Worm (Caenorhabditis elegans) whole organism, midembryonic: ENCODE results near the gene kel-8.

Source experiments
- T22C8.4 ChIP-seq: fragments of 200-800 bp; sonication (Bioruptor generic); IDR thresholded peaks from 2 replicates; pipeline ENCODE4 v1.3.6; 2022; ENCODE audit warnings: missing genetic modification characterization, missing compliant biosample characterization
- cog-1 ChIP-seq: sonication (generic microtip); optimal IDR thresholded peaks from 2 replicates; lab custom pipeline; 2016; ENCODE audit warnings: missing genetic modification characterization, missing compliant biosample characterization
- flt-1 ChIP-seq: fragments of 200-800 bp; sonication (Bioruptor generic); IDR thresholded peaks from 2 replicates; pipeline ENCODE4 v1.3.6; 2022; ENCODE audit warnings: missing genetic modification characterization, missing compliant biosample characterization
- klf-2 ChIP-seq: fragments of 200-800 bp; sonication (Bioruptor generic); conservative IDR thresholded peaks from 2 replicates; pipeline ENCODE4 v1.3.6; 2022; ENCODE audit warnings: missing genetic modification reagents, missing genetic modification characterization, missing compliant biosample characterization
- med-1 ChIP-seq: sonication (generic microtip); optimal IDR thresholded peaks from 2 replicates; lab custom pipeline; 2017; ENCODE audit warnings: missing genetic modification characterization, mild to moderate bottlenecking, missing compliant biosample characterization, antibody characterized with exemption, missing genetic modification reagents; ENCODE audit not compliant: insufficient read depth
- ref-1 ChIP-seq: fragments of 200-800 bp; sonication (Bioruptor generic); conservative IDR thresholded peaks from 2 replicates; pipeline ENCODE4 v1.3.6; 2022; ENCODE audit warnings: missing genetic modification reagents, missing genetic modification characterization, missing compliant biosample characterization
- tab-1 ChIP-seq: fragments of 200-800 bp; sonication (Bioruptor generic); IDR thresholded peaks from 2 replicates; pipeline ENCODE4 v1.3.6; 2022; ENCODE audit warnings: missing genetic modification characterization, missing compliant biosample characterization
- ztf-23 ChIP-seq: fragments of 200-800 bp; sonication (Bioruptor generic); IDR thresholded peaks from 2 replicates; pipeline ENCODE4 v1.3.6; 2022; ENCODE audit warnings: missing genetic modification reagents, missing genetic modification characterization, missing compliant biosample characterization
- ztf-29 ChIP-seq: fragments of 200-800 bp; sonication (Bioruptor generic); IDR thresholded peaks from 2 replicates; pipeline ENCODE4 v1.3.6; 2022; ENCODE audit warnings: missing genetic modification reagents, missing genetic modification characterization, missing compliant biosample characterization

Gene kel-8

DNA sequence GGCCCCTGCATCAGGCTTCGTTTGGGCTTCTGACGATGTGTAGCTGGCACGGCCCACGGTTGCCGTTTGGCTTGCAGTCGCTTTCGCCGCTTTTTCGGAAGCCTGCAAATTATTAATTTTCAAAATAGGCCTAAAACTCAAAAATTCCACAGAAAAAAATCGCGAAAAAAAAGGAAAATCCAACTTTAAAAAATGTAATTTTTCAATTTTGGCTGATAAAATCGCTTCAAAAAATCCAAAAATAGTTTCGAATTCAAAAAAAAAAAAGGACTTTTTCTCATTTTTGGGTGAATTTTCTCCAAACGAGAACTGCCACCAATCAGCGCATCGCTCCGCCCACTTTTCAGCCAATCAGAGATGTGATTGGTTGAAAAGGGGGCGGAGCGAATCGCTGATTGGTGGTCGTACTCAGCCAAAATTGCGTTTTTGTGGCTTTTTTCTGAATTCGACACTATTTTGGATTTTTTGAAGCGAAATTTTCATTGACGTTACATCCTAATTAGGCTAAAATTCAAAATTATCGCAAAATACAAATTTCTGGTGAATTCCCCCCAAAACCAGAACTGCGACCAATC is 23.9 kb upstream of the kel-8 start:
- no peak for TF ChIP-seq ztf-29

- TF ChIP-seq klf-2 (GFP tag; lab: Robert Waterston, UW), result no peak
- no peak for TF ChIP-seq T22C8.4 (GFP tag; lab: Robert Waterston, UW)
- no peak for TF ChIP-seq ztf-23 (GFP tag; lab: Robert Waterston, UW)
- TF ChIP-seq cog-1, result no peak
- TF ChIP-seq ztf-29, result no peak
- TF ChIP-seq tab-1 (GFP tag; lab: Robert Waterston, UW), result no peak
- no peak for TF ChIP-seq flt-1
- TF ChIP-seq ref-1 (GFP tag; lab: Robert Waterston, UW), result no peak
- TF ChIP-seq med-1 (GFP tag; lab: Kevin White, UChicago), result no peak
These were observed 20.3 kb upstream of the kel-8 start for ce11 chrV:2650980-2651379.

DNA sequence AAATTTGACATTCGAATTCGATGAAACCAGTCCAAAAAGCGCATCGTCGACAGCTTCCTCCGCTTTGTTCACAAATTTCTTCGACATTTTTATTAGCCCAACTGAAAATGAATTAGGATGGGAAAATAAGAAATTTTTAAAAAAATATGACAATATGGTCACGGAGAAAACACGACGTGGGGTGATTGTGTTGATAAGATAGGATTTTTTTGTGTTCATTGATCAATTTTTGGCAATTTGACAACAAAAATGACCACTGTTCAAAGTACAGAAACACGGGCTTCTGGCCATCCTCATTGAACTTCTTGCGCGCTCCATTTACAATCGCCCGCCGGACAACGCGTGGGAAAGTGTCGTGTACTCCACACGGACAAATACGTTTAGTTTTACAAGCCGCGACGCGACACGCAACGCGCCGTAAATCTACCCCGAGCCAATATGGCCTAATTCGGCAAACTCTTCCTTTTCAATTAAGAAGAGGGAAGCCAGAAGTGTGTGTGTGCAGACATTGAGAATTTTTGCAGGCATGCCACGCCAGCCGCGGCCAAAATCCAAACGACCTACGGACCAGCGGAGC is 18.6 kb upstream of the kel-8 start, which contains the start of the genes W02H5.8 and angl-1:
Gene W02H5.8, minus strand, starts transcription at position 101 of the 577 bp plus-strand sequence.
Gene angl-1, plus strand, starts transcription at position 527 of the 577 bp plus-strand sequence.
- TF ChIP-seq flt-1, result no peak
- no peak for TF ChIP-seq med-1 (GFP tag; lab: Kevin White, UChicago)
- no peak for TF ChIP-seq ztf-23 (GFP tag; lab: Robert Waterston, UW)
- TF ChIP-seq klf-2 (GFP tag; lab: Robert Waterston, UW), result no peak
- no peak for TF ChIP-seq ztf-29
- no peak for TF ChIP-seq cog-1
- TF ChIP-seq tab-1 (GFP tag; lab: Robert Waterston, UW), result no peak
- no peak for TF ChIP-seq T22C8.4 (GFP tag; lab: Robert Waterston, UW)
- TF ChIP-seq ref-1 (GFP tag; lab: Robert Waterston, UW), result no peak

DNA sequence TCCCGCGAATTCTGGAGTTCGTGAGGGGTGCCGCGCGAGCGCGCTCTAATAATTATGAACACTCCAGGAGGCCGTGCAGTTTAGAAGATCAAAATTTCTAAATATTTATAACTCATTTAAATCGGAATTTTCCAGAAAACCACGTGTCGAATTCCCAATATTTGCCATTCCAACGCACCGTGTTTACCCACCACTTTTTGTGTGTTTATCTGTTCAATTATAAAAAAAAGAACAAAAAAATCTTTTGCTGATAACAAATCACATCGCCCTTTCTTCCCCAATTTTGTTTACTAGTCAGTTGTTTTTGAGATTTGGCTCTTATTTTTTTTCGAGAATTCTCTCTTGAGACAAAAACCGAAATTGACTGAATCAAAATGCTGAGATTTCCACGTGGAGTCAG is 15.1 kb upstream of the kel-8 start:
- TF ChIP-seq ref-1 (GFP tag; lab: Robert Waterston, UW) (no peak), med-1 (GFP tag; lab: Kevin White, UChicago) (no peak), ztf-29 (no peak), T22C8.4 (GFP tag; lab: Robert Waterston, UW) (no peak), tab-1 (GFP tag; lab: Robert Waterston, UW) (no peak), ztf-23 (GFP tag; lab: Robert Waterston, UW) (no peak), flt-1 (no peak)

ce11 chrV:2657682-2658081 is 13.6 kb upstream of the kel-8 start:
- TF ChIP-seq flt-1 (no peak), ztf-23 (GFP tag; lab: Robert Waterston, UW) (no peak), T22C8.4 (GFP tag; lab: Robert Waterston, UW) (no peak), med-1 (GFP tag; lab: Kevin White, UChicago) (no peak), tab-1 (GFP tag; lab: Robert Waterston, UW) (no peak), ref-1 (GFP tag; lab: Robert Waterston, UW) (no peak), ztf-29 (no peak), cog-1 (no peak)

ce11 chrV:2660457-2660856 is 10.8 kb upstream of the kel-8 start:
- TF ChIP-seq ref-1 (GFP tag; lab: Robert Waterston, UW) (no peak), med-1 (GFP tag; lab: Kevin White, UChicago) (no peak), cog-1 (no peak), ztf-23 (GFP tag; lab: Robert Waterston, UW) (no peak), T22C8.4 (GFP tag; lab: Robert Waterston, UW) (no peak), klf-2 (GFP tag; lab: Robert Waterston, UW) (no peak), ztf-29 (no peak), flt-1 (no peak), tab-1 (GFP tag; lab: Robert Waterston, UW) (no peak)

ce11 chrV:2664525-2665053 is 6.7 kb upstream of the kel-8 start, which contains the start of gene ndx-2:
ndx-2 (minus strand) TSS chrV:2665003.
- TF ChIP-seq T22C8.4 (GFP tag; lab: Robert Waterston, UW) (no peak), tab-1 (GFP tag; lab: Robert Waterston, UW) (0 out of 2 replicates have a peak, but pooled peaks have one; percentile 14), ref-1 (GFP tag; lab: Robert Waterston, UW) (no peak), klf-2 (GFP tag; lab: Robert Waterston, UW) (no peak), ztf-23 (GFP tag; lab: Robert Waterston, UW) (no peak), flt-1 (0 out of 2 replicates have a peak, but pooled peaks have one; percentile 13), ztf-29 (0 out of 2 replicates have a peak, but pooled peaks have one; percentile 7)

DNA sequence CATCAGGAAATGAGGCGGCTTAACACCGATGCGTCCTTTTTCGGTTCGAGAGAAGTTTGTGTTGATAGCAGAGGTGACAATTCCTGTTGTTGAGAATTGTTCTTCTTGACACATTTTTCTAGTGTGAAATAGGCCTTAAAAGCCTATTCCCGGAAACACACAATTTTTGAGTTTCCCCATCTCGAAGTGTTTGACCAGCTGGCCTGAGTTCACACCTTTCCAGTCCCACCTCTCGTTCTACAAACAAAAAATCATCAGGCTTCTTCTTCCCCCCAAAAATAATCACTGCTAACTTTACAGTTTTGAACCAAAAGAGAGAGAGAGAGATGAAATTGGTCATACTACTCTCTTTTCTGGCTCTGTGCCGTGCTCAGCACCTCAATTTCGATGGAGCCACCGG is 4.7 kb upstream of the kel-8 start, which contains the start of gene W02G9.4:
Gene W02G9.4, plus strand, starts transcription at position 301 of the 400 bp plus-strand sequence.
- TF ChIP-seq flt-1 (no peak), klf-2 (GFP tag; lab: Robert Waterston, UW) (no peak), ztf-29 (no peak), ref-1 (GFP tag; lab: Robert Waterston, UW) (no peak), med-1 (GFP tag; lab: Kevin White, UChicago) (no peak), cog-1 (no peak), ztf-23 (GFP tag; lab: Robert Waterston, UW) (no peak), T22C8.4 (GFP tag; lab: Robert Waterston, UW) (no peak), tab-1 (GFP tag; lab: Robert Waterston, UW) (no peak)

- TF ChIP-seq cog-1 (peak; percentile 55), flt-1 (peak; percentile 53; the same call in 1 of the 2 replicates), ztf-29 (no peak), klf-2 (GFP tag; lab: Robert Waterston, UW) (no peak), T22C8.4 (GFP tag; lab: Robert Waterston, UW) (no peak), tab-1 (GFP tag; lab: Robert Waterston, UW) (no peak), ztf-23 (GFP tag; lab: Robert Waterston, UW) (no peak), ref-1 (GFP tag; lab: Robert Waterston, UW) (no peak), med-1 (GFP tag; lab: Kevin White, UChicago) (no peak)
These were observed 1.3 kb downstream of the kel-8 start, which contains the start of gene W02G9.3 for ce11 chrV:2672603-2673002. W02G9.3 (plus strand) TSS chrV:2672986.
